4 worm cellular contexts compared by ENCODE assay signal in genomic region chrV:20004385-20004784, ce11.
TF ChIP-seq lines count a peak whose summit lies in the region.

unc-51 (minus strand) TSS chrV:20004485.

TF ChIP-seq in whole organism, L1 larva, 84 proteins besides CTCF, POLR2A, EP300 and RAD21 (continues in another document):
- no peak for TF ChIP-seq aha-1 (tag; optimal IDR thresholded peaks at IDR 0.05; lab: Kevin White, UChicago)
- no peak for TF ChIP-seq tlp-1 (tag; optimal IDR thresholded peaks at IDR 0.05; lab: Kevin White, UChicago)
- peak; percentile 9 for TF ChIP-seq elt-2 (tag; optimal IDR thresholded peaks at IDR 0.05; lab: Kevin White, UChicago)
- TF ChIP-seq mab-9 (GFP tag; IDR thresholded peaks at IDR 0.05; lab: Robert Waterston, UW): no peak
- TF ChIP-seq unc-62 (GFP tag; optimal IDR thresholded peaks at IDR 0.05; lab: Kevin White, UChicago): no peak
- no peak for TF ChIP-seq ceh-82 (tag; optimal IDR thresholded peaks at IDR 0.05; lab: Kevin White, UChicago)
- TF ChIP-seq mdl-1 (tag; optimal IDR thresholded peaks at IDR 0.05; lab: Kevin White, UChicago): peak in 1 of 2 experiments; percentile 15
- TF ChIP-seq nhr-237 (tag; optimal IDR thresholded peaks at IDR 0.05; lab: Kevin White, UChicago): no peak
- no peak for TF ChIP-seq pag-3 (tag; optimal IDR thresholded peaks at IDR 0.05; lab: Kevin White, UChicago; ENCODE audit: borderline replicate concordance, insufficient read depth)
- TF ChIP-seq rnt-1 (tag; optimal IDR thresholded peaks at IDR 0.05; lab: Kevin White, UChicago): no peak
- no peak for TF ChIP-seq dpl-1 (GFP tag; optimal IDR thresholded peaks at IDR 0.05; lab: Kevin White, UChicago)
- TF ChIP-seq isw-1 (GFP tag; IDR thresholded peaks at IDR 0.05; lab: Robert Waterston, UW): no peak
- TF ChIP-seq unc-30 (tag; optimal IDR thresholded peaks at IDR 0.05; lab: Kevin White, UChicago): no peak
- TF ChIP-seq nhr-28 (tag; optimal IDR thresholded peaks at IDR 0.05; lab: Kevin White, UChicago): no peak
- TF ChIP-seq egl-13 (tag; optimal IDR thresholded peaks at IDR 0.05; lab: Kevin White, UChicago): no peak
- no peak for TF ChIP-seq ets-5 (GFP tag; IDR thresholded peaks at IDR 0.05; lab: Robert Waterston, UW)
- TF ChIP-seq xbp-1 (tag; optimal IDR thresholded peaks at IDR 0.05; lab: Kevin White, UChicago): no peak
- no peak for TF ChIP-seq mep-1 (tag; optimal IDR thresholded peaks at IDR 0.05; lab: Kevin White, UChicago)
- no peak for TF ChIP-seq zip-4 (GFP tag; optimal IDR thresholded peaks at IDR 0.05; lab: Kevin White, UChicago)
- peak in 1 of 2 experiments; percentile 9 for TF ChIP-seq lin-35 (GFP tag; optimal IDR thresholded peaks at IDR 0.05; lab: Kevin White, UChicago)
- peak in 1 of 6 experiments; percentile 5 for TF ChIP-seq elt-3 (tag; optimal IDR thresholded peaks at IDR 0.05; lab: Kevin White, UChicago)
- no peak for TF ChIP-seq C34B4.2 (tag; optimal IDR thresholded peaks at IDR 0.05; lab: Kevin White, UChicago)
- TF ChIP-seq nhr-76 (tag; optimal IDR thresholded peaks at IDR 0.05; lab: Kevin White, UChicago): no peak

TF ChIP-seq in whole organism, L2 larva, 48 proteins besides CTCF, POLR2A, EP300 and RAD21:
- TF ChIP-seq nhr-25 (tag; optimal IDR thresholded peaks at IDR 0.05; lab: Kevin White, UChicago) (peak; percentile 9), lsy-2 (tag; optimal IDR thresholded peaks at IDR 0.05; lab: Kevin White, UChicago) (no peak), ceh-82 (tag; optimal IDR thresholded peaks at IDR 0.05; lab: Kevin White, UChicago) (no peak), crh-2 (tag; optimal IDR thresholded peaks at IDR 0.05; lab: Kevin White, UChicago) (peak; percentile 28), gmeb-1 (tag; optimal IDR thresholded peaks at IDR 0.05; lab: Kevin White, UChicago) (peak; percentile 41)
TF ChIP-seq in whole organism, L2 larva: peak in this region for 3.

TF ChIP-seq in whole organism, L3 larva, 47 proteins besides CTCF, POLR2A, EP300 and RAD21:
- TF ChIP-seq mml-1 (tag; optimal IDR thresholded peaks at IDR 0.05; lab: Kevin White, UChicago): no peak
- no peak for TF ChIP-seq pqm-1 (tag; optimal IDR thresholded peaks at IDR 0.05; lab: Kevin White, UChicago)
- TF ChIP-seq skn-1 (tag; optimal IDR thresholded peaks at IDR 0.05; lab: Kevin White, UChicago): no peak
- no peak for TF ChIP-seq nfya-1 (tag; optimal IDR thresholded peaks at IDR 0.05; lab: Kevin White, UChicago; ENCODE audit: insufficient read depth)
- no peak for TF ChIP-seq eor-1 (tag; optimal IDR thresholded peaks at IDR 0.05; lab: Kevin White, UChicago)
- TF ChIP-seq lin-39 (tag; optimal IDR thresholded peaks at IDR 0.05; lab: Kevin White, UChicago): no peak
- TF ChIP-seq elt-2 (tag; optimal IDR thresholded peaks at IDR 0.05; lab: Kevin White, UChicago): peak; percentile 7
- no peak for TF ChIP-seq zag-1 (tag; optimal IDR thresholded peaks at IDR 0.05; lab: Kevin White, UChicago)
- TF ChIP-seq pha-4 (tag; optimal IDR thresholded peaks at IDR 0.05; lab: Kevin White, UChicago): peak; percentile 12
- TF ChIP-seq lsy-12 (tag; optimal IDR thresholded peaks at IDR 0.05; lab: Kevin White, UChicago): no peak
- TF ChIP-seq egl-5 (tag; optimal IDR thresholded peaks at IDR 0.05; lab: Kevin White, UChicago): no peak
- no peak for TF ChIP-seq nhr-28 (tag; optimal IDR thresholded peaks at IDR 0.05; lab: Kevin White, UChicago)
- no peak for TF ChIP-seq nhr-23 (tag; optimal IDR thresholded peaks at IDR 0.05; lab: Kevin White, UChicago)
- TF ChIP-seq nhr-237 (tag; optimal IDR thresholded peaks at IDR 0.05; lab: Kevin White, UChicago): no peak
- no peak for TF ChIP-seq aly-2 (tag; optimal IDR thresholded peaks at IDR 0.05; lab: Kevin White, UChicago)

TF ChIP-seq in whole organism, L4 larva, 104 proteins besides CTCF, POLR2A, EP300 and RAD21:
- TF ChIP-seq ama-1 (optimal IDR thresholded peaks at IDR 0.05; lab: Kevin White, UChicago) (no peak), dve-1 (tag; optimal IDR thresholded peaks at IDR 0.05; lab: Kevin White, UChicago; ENCODE audit: insufficient read depth) (peak; percentile 11), dmd-6 (GFP tag; IDR thresholded peaks at IDR 0.05; lab: Robert Waterston, UW) (0 out of 2 replicates have a peak, but pooled peaks have one; percentile 10), fkh-10 (GFP tag; optimal IDR thresholded peaks at IDR 0.05; lab: Kevin White, UChicago) (no peak), lsy-2 (tag; optimal IDR thresholded peaks at IDR 0.05; lab: Kevin White, UChicago) (peak in 1 of 2 experiments; percentile 29), F37D6.2 (tag; optimal IDR thresholded peaks at IDR 0.05; lab: Kevin White, UChicago) (no peak), F10B5.3 (tag; optimal IDR thresholded peaks at IDR 0.05; lab: Kevin White, UChicago) (no peak), nhr-28 (tag; optimal IDR thresholded peaks at IDR 0.05; lab: Kevin White, UChicago) (peak; percentile 19), ceh-32 (tag; optimal IDR thresholded peaks at IDR 0.05; lab: Kevin White, UChicago; ENCODE audit: poor library complexity) (no peak), mep-1 (tag; optimal IDR thresholded peaks at IDR 0.05; lab: Kevin White, UChicago) (peak; percentile 47), hlh-30 (tag; optimal IDR thresholded peaks at IDR 0.05; lab: Kevin White, UChicago; ENCODE audit: insufficient read depth) (peak; percentile 77)

Comparison
In these comparisons a context has a peak if more than half of its experiments do, and no peak if none do; other contexts are left out.
1. Of the 29 proteins assayed by ChIP-seq in both whole organism, L4 larva and whole organism, L1 larva: peak only in whole organism, L4 larva: mep-1 and nhr-28; only in whole organism, L1 larva: none; in both: none; in neither: 25; mixed calls (peak in some experiments, not most) for 2.